Worm (Caenorhabditis elegans) whole organism, L4 larva: Measurements from ENCODE around the gene F57G4.1.

Experiments used
- Y75B8A.6 ChIP-seq: fragments of 200-800 bp; sonication (Bioruptor generic); IDR thresholded peaks from 2 replicates; pipeline ENCODE4 v1.3.6; 2022; ENCODE audit warnings: missing genetic modification reagents, missing genetic modification characterization, missing compliant biosample characterization
- cey-2 ChIP-seq: sonication (generic microtip); optimal IDR thresholded peaks from 3 replicates; lab custom pipeline; 2017; ENCODE audit warnings: missing genetic modification characterization, mild to moderate bottlenecking, missing compliant biosample characterization, antibody characterized with exemption, borderline replicate concordance; ENCODE audit not compliant: insufficient read depth
- ctbp-1 ChIP-seq: fragments of 200-800 bp; sonication (Bioruptor generic); IDR thresholded peaks from 2 replicates; pipeline ENCODE4 v1.3.6; 2022; ENCODE audit warnings: missing genetic modification reagents, missing genetic modification characterization, missing compliant biosample characterization
- fos-1 ChIP-seq: fragments of 150-350 bp; optimal IDR thresholded peaks from 2 replicates; lab custom pipeline; 2014; ENCODE audit warnings: missing biosample characterization, missing genetic modification characterization
- lin-39 ChIP-seq: fragments of 150-350 bp; optimal IDR thresholded peaks from 2 replicates; lab custom pipeline; 2014; ENCODE audit warnings: missing biosample characterization, missing genetic modification reagents, missing genetic modification characterization
- mdl-1 ChIP-seq, 2 experiments: fragments of 150-350 bp in 1 of 2; sonication (generic microtip) in 1 of 2; optimal IDR thresholded peaks; 2 replicates each; lab custom pipeline; 2014 to 2017; ENCODE audit warnings: missing biosample characterization in 2 of 2, missing genetic modification characterization in 2 of 2
- pha-4 ChIP-seq, 2 experiments: fragments of 150-350 bp in 1 of 2; fragments of 200-800 bp in 1 of 2; sonication (Bioruptor generic) in 1 of 2; IDR thresholded peaks in 1 of 2; optimal IDR thresholded peaks in 1 of 2; 2 replicates each; pipeline versions ENCODE4 v1.3.6 to Lab custom; 2014 to 2022; ENCODE audit warnings: missing genetic modification characterization in 2 of 2, missing genetic modification reagents in 2 of 2, missing biosample characterization in 1 of 2, missing compliant biosample characterization in 1 of 2
- pqm-1 ChIP-seq: sonication (generic microtip); optimal IDR thresholded peaks from 2 replicates; lab custom pipeline; 2017; ENCODE audit warnings: missing biosample characterization, missing genetic modification characterization

- no peak for TF ChIP-seq pqm-1 (tag; lab: Kevin White, UChicago)
- no peak for TF ChIP-seq cey-2 (tag; lab: Kevin White, UChicago)
- TF ChIP-seq mdl-1 (tag; optimal IDR thresholded peaks at IDR 0.05; lab: Kevin White, UChicago): no peak
- TF ChIP-seq pha-4 (GFP tag; IDR thresholded peaks at IDR 0.05; lab: Robert Waterston, UW): no peak
- no peak for TF ChIP-seq pha-4 (tag; optimal IDR thresholded peaks at IDR 0.05; lab: Kevin White, UChicago)
- TF ChIP-seq Y75B8A.6 (GFP tag; lab: Robert Waterston, UW): no peak
- TF ChIP-seq lin-39 (tag; lab: Kevin White, UChicago): no peak
- no peak for TF ChIP-seq fos-1 (tag; lab: Kevin White, UChicago)
- TF ChIP-seq ctbp-1 (GFP tag; lab: Robert Waterston, UW): no peak
These were observed 45.2 kb downstream of the F57G4.1 start, which contains the start of gene str-89 for ce11 chrV:17668531-17668930.
